Worm (Caenorhabditis elegans) whole organism, young adult: Measurements from ENCODE around the gene sru-39.

Source experiments
- F23B12.7 ChIP-seq: sonication (generic microtip); optimal IDR thresholded peaks from 2 replicates; lab custom pipeline; 2017; ENCODE audit warnings: missing genetic modification characterization, mild to moderate bottlenecking, missing compliant biosample characterization, antibody characterized with exemption, moderate library complexity; ENCODE audit not compliant: insufficient read depth
- F33H1.4 ChIP-seq: fragments of 200-800 bp; sonication (Bioruptor generic); IDR thresholded peaks from 2 replicates; pipeline ENCODE4 v1.3.6; 2022; ENCODE audit warnings: missing genetic modification reagents, missing genetic modification characterization, missing compliant biosample characterization
- K11D2.4 ChIP-seq: fragments of 200-800 bp; sonication (Bioruptor generic); IDR thresholded peaks from 2 replicates; pipeline ENCODE4 v1.3.6; 2022; ENCODE audit warnings: missing genetic modification reagents, missing genetic modification characterization, missing compliant biosample characterization
- Y56A3A.18 ChIP-seq: fragments of 200-800 bp; sonication (Bioruptor generic); IDR thresholded peaks from 2 replicates; pipeline ENCODE4 v1.3.6; 2022; ENCODE audit warnings: missing genetic modification reagents, missing genetic modification characterization, missing compliant biosample characterization
- Y95B8A.8 ChIP-seq: fragments of 200-800 bp; sonication (Bioruptor generic); IDR thresholded peaks from 2 replicates; pipeline ENCODE4 v1.3.6; 2022; ENCODE audit warnings: missing genetic modification reagents, missing genetic modification characterization, missing compliant biosample characterization
- aptf-2 ChIP-seq: fragments of 200-800 bp; sonication (Bioruptor generic); conservative IDR thresholded peaks from 2 replicates; pipeline ENCODE4 v1.3.6; 2022; ENCODE audit warnings: missing genetic modification reagents, missing genetic modification characterization, missing compliant biosample characterization
- attf-3 ChIP-seq: fragments of 200-800 bp; sonication (Bioruptor generic); conservative IDR thresholded peaks from 2 replicates; pipeline ENCODE4 v1.3.6; 2022; ENCODE audit warnings: missing genetic modification reagents, missing genetic modification characterization, missing compliant biosample characterization
- ccch-3 ChIP-seq: fragments of 200-800 bp; sonication (Bioruptor generic); optimal IDR thresholded peaks from 2 replicates; lab custom pipeline; 2018; ENCODE audit warnings: mild to moderate bottlenecking, missing genetic modification characterization, missing compliant biosample characterization
- cebp-1 ChIP-seq, 2 experiments: fragments of 200-800 bp in 1 of 2; sonication (Bioruptor generic) in 1 of 2; sonication (generic microtip) in 1 of 2; IDR thresholded peaks in 1 of 2; optimal IDR thresholded peaks in 1 of 2; 2 replicates each; pipeline versions ENCODE4 v1.3.6 to Lab custom; 2017 to 2022; ENCODE audit warnings: missing compliant biosample characterization in 2 of 2, missing genetic modification characterization in 2 of 2, mild to moderate bottlenecking in 1 of 2, missing genetic modification reagents in 1 of 2, moderate library complexity in 1 of 2
- cebp-2 ChIP-seq: fragments of 200-800 bp; sonication (Bioruptor generic); IDR thresholded peaks from 2 replicates; pipeline ENCODE4 v1.3.6; 2022; ENCODE audit warnings: missing genetic modification characterization, missing compliant biosample characterization
- dpff-1 ChIP-seq: sonication (generic microtip); optimal IDR thresholded peaks from 2 replicates; lab custom pipeline; 2017; ENCODE audit warnings: mild to moderate bottlenecking, missing genetic modification characterization, missing compliant biosample characterization
- dpl-1 ChIP-seq: fragments of 150-350 bp; optimal IDR thresholded peaks from 2 replicates; lab custom pipeline; 2014; ENCODE audit warnings: missing biosample characterization, missing genetic modification reagents, missing genetic modification characterization
- egrh-3 ChIP-seq: fragments of 200-800 bp; sonication (Bioruptor generic); IDR thresholded peaks from 2 replicates; pipeline ENCODE4 v1.3.6; 2022; ENCODE audit warnings: missing genetic modification reagents, missing genetic modification characterization, missing compliant biosample characterization
- ekl-4 ChIP-seq: fragments of 200-800 bp; sonication (Bioruptor generic); IDR thresholded peaks from 2 replicates; pipeline ENCODE4 v1.3.6; 2022; ENCODE audit warnings: missing genetic modification reagents, missing genetic modification characterization, missing compliant biosample characterization
- hlh-26 ChIP-seq: fragments of 200-800 bp; sonication (Bioruptor generic); conservative IDR thresholded peaks from 2 replicates; pipeline ENCODE4 v1.3.6; 2022; ENCODE audit warnings: missing genetic modification reagents, missing genetic modification characterization, missing compliant biosample characterization
- lin-26 ChIP-seq: fragments of 200-800 bp; sonication (Bioruptor generic); IDR thresholded peaks from 2 replicates; pipeline ENCODE4 v1.3.6; 2022; ENCODE audit warnings: missing genetic modification reagents, missing genetic modification characterization, missing compliant biosample characterization
- lin-35 ChIP-seq, 3 experiments: fragments of 150-350 bp in 2 of 3; sonication (generic microtip) in 1 of 3; optimal IDR thresholded peaks; 2 replicates each; lab custom pipeline; 2014 to 2018; ENCODE audit warnings: missing biosample characterization in 3 of 3, missing genetic modification characterization in 3 of 3, missing genetic modification reagents in 3 of 3
- lin-40 ChIP-seq: sonication (generic microtip); optimal IDR thresholded peaks from 2 replicates; lab custom pipeline; 2016; ENCODE audit warnings: missing genetic modification characterization, mild to moderate bottlenecking, missing compliant biosample characterization, missing genotype, missing genetic modification reagents
- lsy-27 ChIP-seq: sonication (generic microtip); optimal IDR thresholded peaks from 2 replicates; lab custom pipeline; 2017; ENCODE audit warnings: missing genetic modification characterization, mild to moderate bottlenecking, missing compliant biosample characterization, antibody characterized with exemption, missing genotype, borderline replicate concordance; ENCODE audit not compliant: insufficient read depth
- madf-3 ChIP-seq: fragments of 200-800 bp; sonication (Bioruptor generic); IDR thresholded peaks from 2 replicates; pipeline ENCODE4 v1.3.6; 2022; ENCODE audit warnings: missing genetic modification reagents, missing genetic modification characterization, missing compliant biosample characterization
- nfya-1 ChIP-seq: sonication (generic microtip); optimal IDR thresholded peaks from 2 replicates; lab custom pipeline; 2017; ENCODE audit warnings: antibody characterized with exemption, missing compliant biosample characterization, missing genetic modification characterization, borderline replicate concordance; ENCODE audit not compliant: insufficient read depth
- nfyb-1 ChIP-seq: fragments of 200-800 bp; sonication (Bioruptor generic); IDR thresholded peaks from 2 replicates; pipeline ENCODE4 v1.3.6; 2022; ENCODE audit warnings: missing genetic modification reagents, missing genetic modification characterization, missing compliant biosample characterization
- nhr-179 ChIP-seq: sonication (generic microtip); optimal IDR thresholded peaks from 2 replicates; lab custom pipeline; 2016; ENCODE audit warnings: mild to moderate bottlenecking, missing genetic modification characterization, missing compliant biosample characterization
- sea-2 ChIP-seq: fragments of 200-800 bp; sonication (Bioruptor generic); IDR thresholded peaks from 2 replicates; pipeline ENCODE4 v1.3.6; 2022; ENCODE audit warnings: missing genetic modification characterization, missing compliant biosample characterization
- snpc-3.4 ChIP-seq: sonication (generic microtip); optimal IDR thresholded peaks from 2 replicates; lab custom pipeline; 2017; ENCODE audit warnings: missing genetic modification characterization, mild to moderate bottlenecking, missing compliant biosample characterization, antibody characterized with exemption, moderate library complexity, missing genotype, missing genetic modification reagents
- snpc-4 ChIP-seq, 5 experiments: fragments of 150-350 bp in 1 of 5; sonication (generic microtip) in 4 of 5; optimal IDR thresholded peaks; 2 replicates each; lab custom pipeline; 2014 to 2018; ENCODE audit warnings: missing genetic modification characterization in 5 of 5, missing biosample characterization in 3 of 5, antibody characterized with exemption in 2 of 5, mild to moderate bottlenecking in 2 of 5, missing compliant biosample characterization in 2 of 5, missing genotype in 2 of 5, moderate library complexity in 2 of 5, missing genetic modification reagents in 1 of 5
- somi-1 ChIP-seq: fragments of 200-800 bp; sonication (Bioruptor generic); optimal IDR thresholded peaks from 2 replicates; lab custom pipeline; 2018; ENCODE audit warnings: mild to moderate bottlenecking, missing genetic modification characterization, missing compliant biosample characterization
- unc-130 ChIP-seq: sonication (generic microtip); optimal IDR thresholded peaks from 2 replicates; lab custom pipeline; 2016; ENCODE audit warnings: missing genetic modification reagents, missing genetic modification characterization, missing compliant biosample characterization
- xnd-1 ChIP-seq: sonication (generic microtip); optimal IDR thresholded peaks from 2 replicates; lab custom pipeline; 2016; ENCODE audit warnings: missing genotype, missing genetic modification reagents, missing genetic modification characterization, missing compliant biosample characterization
- zfh-2 ChIP-seq: fragments of 200-800 bp; sonication (Bioruptor generic); conservative IDR thresholded peaks from 2 replicates; pipeline ENCODE4 v1.3.6; 2022; ENCODE audit warnings: missing genetic modification reagents, missing genetic modification characterization, missing compliant biosample characterization
- ztf-22 ChIP-seq: fragments of 200-800 bp; sonication (Bioruptor generic); optimal IDR thresholded peaks from 2 replicates; lab custom pipeline; 2018; ENCODE audit warnings: mild to moderate bottlenecking, missing genetic modification characterization, moderate library complexity, missing compliant biosample characterization

Gene sru-39

DNA sequence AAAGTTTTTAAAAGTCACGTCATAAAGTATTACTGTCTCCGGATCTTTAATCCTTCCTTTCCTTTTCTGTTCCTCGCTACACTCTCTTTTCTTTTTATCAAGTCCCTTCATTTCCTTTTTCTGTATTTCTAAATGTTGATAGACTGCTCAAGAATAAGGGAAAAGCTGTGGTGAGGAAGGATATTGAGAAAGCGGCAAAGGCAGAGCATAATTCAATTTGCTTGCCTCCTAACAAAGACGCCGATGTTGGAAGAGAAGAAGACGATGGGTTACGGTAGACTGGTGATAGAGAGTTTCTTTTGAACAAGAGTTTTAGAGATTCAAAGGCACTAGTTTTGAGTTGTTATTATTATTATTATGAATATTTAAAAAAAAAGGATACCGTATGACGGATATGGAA, 37.7 kb upstream of the sru-39 start:
- peak in 1 of 3 experiments; percentile 27 for TF ChIP-seq lin-35 (GFP tag; optimal IDR thresholded peaks at IDR 0.05; lab: Kevin White, UChicago)
- no peak for TF ChIP-seq unc-130 (GFP tag; lab: Kevin White, UChicago)
- peak; percentile 9 for TF ChIP-seq somi-1

DNA sequence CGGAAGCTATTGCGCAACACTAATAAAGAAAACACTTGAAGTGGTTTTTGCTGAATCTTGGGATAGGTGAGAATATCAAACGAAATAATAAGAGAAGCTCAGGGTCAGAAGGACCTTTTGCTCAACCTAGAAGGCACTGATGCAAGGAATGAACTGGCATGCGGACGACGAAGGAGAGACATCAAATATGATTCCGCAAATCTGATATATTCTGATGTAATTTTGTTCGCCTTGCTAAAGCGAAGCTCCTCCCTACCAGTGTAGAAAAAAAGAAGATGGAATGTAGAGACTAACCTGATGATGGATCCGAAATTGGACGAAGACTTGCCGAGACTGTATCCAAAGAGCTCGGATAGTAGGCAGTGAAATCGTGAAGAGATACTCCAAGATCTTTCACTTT, 35.3 kb upstream of the sru-39 start:
- TF ChIP-seq lin-26 (GFP tag; lab: Robert Waterston, UW) (no peak), cebp-1 (GFP tag; IDR thresholded peaks at IDR 0.05; lab: Robert Waterston, UW) (no peak), cebp-1 (tag; optimal IDR thresholded peaks at IDR 0.05; lab: Kevin White, UChicago) (no peak), Y56A3A.18 (no peak), K11D2.4 (GFP tag; lab: Robert Waterston, UW) (no peak), hlh-26 (GFP tag; lab: Robert Waterston, UW) (no peak), cebp-2 (GFP tag; lab: Robert Waterston, UW) (no peak), lin-40 (no peak), madf-3 (GFP tag; lab: Robert Waterston, UW) (no peak), snpc-3.4 (no peak)
- TF ChIP-seq, all 124 proteins: peak for 0

DNA sequence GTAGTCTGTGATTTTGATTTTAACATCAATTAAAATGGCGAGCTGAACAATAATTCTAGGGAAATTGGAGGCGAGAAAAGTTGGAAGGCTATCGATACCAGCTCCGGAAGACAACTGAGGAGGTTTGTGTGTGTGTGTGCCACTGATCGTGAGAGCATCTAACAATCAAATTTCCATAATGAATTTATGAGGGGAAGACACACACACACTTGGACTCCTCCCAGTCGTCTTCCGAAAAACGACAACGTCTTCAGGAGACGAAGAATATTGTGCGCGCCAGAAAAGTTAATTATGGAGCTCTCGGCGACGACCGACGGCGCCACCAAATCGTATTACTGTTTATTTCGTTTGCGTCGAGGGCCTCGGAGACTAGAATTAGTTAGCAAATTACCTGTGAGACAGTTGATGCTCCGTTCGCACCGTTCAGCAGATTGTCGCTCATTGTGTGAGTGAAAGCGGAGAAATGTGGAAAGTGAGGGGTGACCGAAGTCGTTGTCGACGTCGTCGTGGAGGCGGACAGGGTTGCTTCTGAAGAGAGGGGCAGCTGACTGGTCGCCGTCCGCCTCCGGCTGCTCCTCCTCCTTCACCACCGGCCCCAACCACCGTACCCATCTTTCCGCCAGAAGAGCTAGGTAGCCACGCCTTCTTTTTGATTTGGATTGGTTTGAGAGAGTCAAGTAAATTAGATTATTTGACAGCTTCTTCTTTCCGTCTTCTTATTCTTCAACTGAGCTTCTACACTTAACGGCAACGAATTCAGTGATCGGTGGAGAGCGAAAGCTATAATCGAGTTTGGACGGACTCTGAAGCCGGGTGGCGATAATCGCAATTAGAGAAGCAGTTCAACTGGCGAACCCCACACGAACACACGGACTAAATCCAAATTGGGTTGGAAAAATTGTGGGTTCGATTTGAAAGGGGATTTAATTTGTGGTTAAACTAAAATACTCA, 34.2 kb upstream of the sru-39 start, which contains the start of gene unc-42:
Gene unc-42 (minus strand): TSS at position 564 of the 951 bp plus-strand sequence.
- TF ChIP-seq F23B12.7 (no peak), Y56A3A.18 (no peak), attf-3 (GFP tag; lab: Robert Waterston, UW) (no peak), ztf-22 (GFP tag; lab: Kevin White, UChicago) (no peak), xnd-1 (tag; lab: Kevin White, UChicago) (no peak), ccch-3 (GFP tag; lab: Kevin White, UChicago) (no peak), dpl-1 (no peak), zfh-2 (GFP tag; lab: Robert Waterston, UW) (peak; percentile 98), sea-2 (0 out of 2 replicates have a peak, but pooled peaks have one; percentile 38), nfya-1 (tag; lab: Kevin White, UChicago) (no peak), madf-3 (GFP tag; lab: Robert Waterston, UW) (no peak), lin-26 (GFP tag; lab: Robert Waterston, UW) (no peak), snpc-4 (GFP tag; optimal IDR thresholded peaks at IDR 0.05; lab: Kevin White, UChicago) (no peak), snpc-4 (tag; optimal IDR thresholded peaks at IDR 0.05; lab: Kevin White, UChicago) (no peak), aptf-2 (GFP tag; lab: Robert Waterston, UW) (no peak), lsy-27 (tag; lab: Kevin White, UChicago) (no peak), dpff-1 (tag; lab: Kevin White, UChicago) (no peak), Y95B8A.8 (GFP tag; lab: Robert Waterston, UW) (0 out of 2 replicates have a peak, but pooled peaks have one; percentile 12), egrh-3 (peak; percentile 81), nhr-179 (no peak), F33H1.4 (GFP tag; lab: Robert Waterston, UW) (no peak), ekl-4 (GFP tag; lab: Robert Waterston, UW) (no peak), somi-1 (peak; percentile 17), nfyb-1 (no peak)
